Worm (Caenorhabditis elegans) whole organism, L2 larva: ENCODE results near the gene srg-40.
A peak's percentile ranks its signal among the peaks of the same experiment; 100 is the strongest.

Experiments
- C34F6.9 ChIP-seq: fragments of 150-350 bp; optimal IDR thresholded peaks from 2 replicates; lab custom pipeline; 2014; ENCODE audit warnings: missing biosample characterization, missing genetic modification characterization
- F13H6.1 ChIP-seq: sonication (generic microtip); optimal IDR thresholded peaks from 2 replicates; lab custom pipeline; 2016; ENCODE audit warnings: missing genetic modification characterization, missing compliant biosample characterization
- R02D3.7 ChIP-seq: fragments of 150-350 bp; optimal IDR thresholded peaks from 2 replicates; lab custom pipeline; 2014; ENCODE audit warnings: missing biosample characterization, missing genetic modification characterization
- Y55F3AM.14 ChIP-seq: fragments of 200-800 bp; sonication (Bioruptor generic); optimal IDR thresholded peaks from 2 replicates; lab custom pipeline; 2018; ENCODE audit warnings: mild to moderate bottlenecking, missing genetic modification characterization, missing compliant biosample characterization
- ZK546.5 ChIP-seq: sonication (generic microtip); optimal IDR thresholded peaks from 2 replicates; lab custom pipeline; 2017; ENCODE audit warnings: missing biosample characterization, missing genetic modification characterization
- aly-2 ChIP-seq: fragments of 150-350 bp; optimal IDR thresholded peaks from 2 replicates; lab custom pipeline; 2014; ENCODE audit warnings: missing biosample characterization, missing genetic modification characterization
- ama-1 ChIP-seq: fragments of 150-350 bp; optimal IDR thresholded peaks from 2 replicates; lab custom pipeline; 2018; ENCODE audit warnings: inconsistent platforms
- blmp-1 ChIP-seq: sonication (generic microtip); optimal IDR thresholded peaks from 2 replicates; lab custom pipeline; 2017; ENCODE audit warnings: missing genetic modification characterization, mild to moderate bottlenecking, missing compliant biosample characterization, antibody characterized with exemption, moderate library complexity; ENCODE audit not compliant: insufficient read depth
- ceh-16 ChIP-seq: fragments of 150-350 bp; optimal IDR thresholded peaks from 2 replicates; lab custom pipeline; 2014; ENCODE audit warnings: missing biosample characterization, missing genetic modification characterization
- crh-2 ChIP-seq: sonication (generic microtip); optimal IDR thresholded peaks from 2 replicates; lab custom pipeline; 2017; ENCODE audit warnings: missing biosample characterization, missing genetic modification characterization
- dmd-4 ChIP-seq: sonication (generic microtip); optimal IDR thresholded peaks from 2 replicates; lab custom pipeline; 2017; ENCODE audit warnings: missing biosample characterization, missing genetic modification characterization
- egl-27 ChIP-seq: sonication (generic microtip); optimal IDR thresholded peaks from 3 replicates; lab custom pipeline; 2017; ENCODE audit warnings: missing biosample characterization, missing genetic modification reagents, missing genetic modification characterization
- elt-1 ChIP-seq: fragments of 150-350 bp; optimal IDR thresholded peaks from 2 replicates; lab custom pipeline; 2014; ENCODE audit warnings: missing biosample characterization, missing genetic modification characterization
- elt-3 ChIP-seq: sonication (generic microtip); optimal IDR thresholded peaks from 2 replicates; lab custom pipeline; 2017; ENCODE audit warnings: missing biosample characterization, missing genetic modification characterization
- fos-1 ChIP-seq: fragments of 150-350 bp; optimal IDR thresholded peaks from 2 replicates; lab custom pipeline; 2014; ENCODE audit warnings: missing biosample characterization, missing genetic modification characterization
- lin-11 ChIP-seq: fragments of 150-350 bp; sonication (generic microtip); optimal IDR thresholded peaks from 2 replicates; lab custom pipeline; 2014; ENCODE audit warnings: missing biosample characterization, missing genetic modification characterization, inconsistent platforms, mixed read lengths
- lin-39 ChIP-seq: fragments of 150-350 bp; optimal IDR thresholded peaks from 2 replicates; lab custom pipeline; 2014; ENCODE audit warnings: missing biosample characterization, missing genetic modification reagents, missing genetic modification characterization
- lsy-2 ChIP-seq, 2 experiments: fragments of 150-350 bp in 1 of 2; sonication (generic microtip) in 1 of 2; optimal IDR thresholded peaks; 2 replicates each; lab custom pipeline; 2014 to 2017; ENCODE audit warnings: missing biosample characterization in 2 of 2, missing genetic modification characterization in 2 of 2
- mab-5 ChIP-seq: fragments of 150-350 bp; optimal IDR thresholded peaks from 2 replicates; lab custom pipeline; 2014; ENCODE audit warnings: missing biosample characterization, missing genetic modification characterization
- mdl-1 ChIP-seq, 2 experiments: fragments of 150-350 bp in 1 of 2; sonication (generic microtip) in 1 of 2; optimal IDR thresholded peaks; 2 replicates each; lab custom pipeline; 2017; ENCODE audit warnings: missing biosample characterization in 2 of 2, missing genetic modification characterization in 2 of 2
- nhr-10 ChIP-seq: sonication (generic microtip); optimal IDR thresholded peaks from 2 replicates; lab custom pipeline; 2017; ENCODE audit warnings: missing biosample characterization, missing genetic modification characterization
- nhr-11 ChIP-seq: fragments of 150-350 bp; optimal IDR thresholded peaks from 2 replicates; lab custom pipeline; 2014; ENCODE audit warnings: missing biosample characterization, missing genetic modification characterization
- nhr-12 ChIP-seq: fragments of 150-350 bp; optimal IDR thresholded peaks from 2 replicates; lab custom pipeline; 2014; ENCODE audit warnings: missing biosample characterization, missing genetic modification characterization
- nhr-129 ChIP-seq: fragments of 150-350 bp; optimal IDR thresholded peaks from 2 replicates; lab custom pipeline; 2014; ENCODE audit warnings: missing biosample characterization, missing genetic modification characterization
- nhr-21 ChIP-seq: fragments of 150-350 bp; optimal IDR thresholded peaks from 2 replicates; lab custom pipeline; 2014; ENCODE audit warnings: missing biosample characterization, missing genetic modification characterization
- nhr-23 ChIP-seq: fragments of 150-350 bp; optimal IDR thresholded peaks from 2 replicates; lab custom pipeline; 2014; ENCODE audit warnings: missing biosample characterization, missing genetic modification reagents, missing genetic modification characterization
- nhr-237 ChIP-seq: fragments of 150-350 bp; optimal IDR thresholded peaks from 2 replicates; lab custom pipeline; 2014; ENCODE audit warnings: missing biosample characterization, missing genetic modification characterization
- nhr-25 ChIP-seq: fragments of 150-350 bp; sonication (generic microtip); optimal IDR thresholded peaks from 3 replicates; lab custom pipeline; 2014; ENCODE audit warnings: missing biosample characterization, missing genetic modification characterization
- nhr-6 ChIP-seq: fragments of 150-350 bp; optimal IDR thresholded peaks from 2 replicates; lab custom pipeline; 2014; ENCODE audit warnings: missing biosample characterization, missing genetic modification characterization
- nhr-77 ChIP-seq: fragments of 150-350 bp; optimal IDR thresholded peaks from 2 replicates; lab custom pipeline; 2014; ENCODE audit warnings: missing biosample characterization, missing genetic modification characterization
- peb-1 ChIP-seq: fragments of 150-350 bp; optimal IDR thresholded peaks from 2 replicates; lab custom pipeline; 2014; ENCODE audit warnings: missing biosample characterization, missing genetic modification characterization
- sem-4 ChIP-seq: fragments of 150-350 bp; optimal IDR thresholded peaks from 2 replicates; lab custom pipeline; 2014; ENCODE audit warnings: missing biosample characterization, missing genetic modification reagents, missing genetic modification characterization
- skn-1 ChIP-seq: sonication (generic microtip); optimal IDR thresholded peaks from 2 replicates; lab custom pipeline; 2017; ENCODE audit warnings: missing biosample characterization, missing genetic modification characterization
- sma-3 ChIP-seq: sonication (generic microtip); optimal IDR thresholded peaks from 2 replicates; lab custom pipeline; 2016; ENCODE audit warnings: missing genetic modification reagents, missing genetic modification characterization, missing compliant biosample characterization
- sma-9 ChIP-seq, 2 experiments: fragments of 150-350 bp in 1 of 2; sonication (generic microtip) in 1 of 2; optimal IDR thresholded peaks; 2 replicates each; lab custom pipeline; 2014 to 2016; ENCODE audit warnings: missing genetic modification characterization in 2 of 2, mild to moderate bottlenecking in 1 of 2, missing biosample characterization in 1 of 2, missing compliant biosample characterization in 1 of 2, missing genetic modification reagents in 1 of 2, moderate library complexity in 1 of 2
- snpc-4 ChIP-seq: fragments of 150-350 bp; optimal IDR thresholded peaks from 2 replicates; lab custom pipeline; 2014; ENCODE audit warnings: missing biosample characterization, missing genetic modification characterization
- unc-39 ChIP-seq: fragments of 150-350 bp; optimal IDR thresholded peaks from 2 replicates; lab custom pipeline; 2014; ENCODE audit warnings: missing biosample characterization, missing genetic modification characterization
- unc-55 ChIP-seq: fragments of 150-350 bp; sonication (generic microtip); optimal IDR thresholded peaks from 3 replicates; lab custom pipeline; 2014; ENCODE audit warnings: missing biosample characterization, missing genetic modification reagents, missing genetic modification characterization
- unc-62 ChIP-seq: fragments of 150-350 bp; optimal IDR thresholded peaks from 2 replicates; lab custom pipeline; 2014; ENCODE audit warnings: missing biosample characterization, missing genetic modification reagents, missing genetic modification characterization
- zag-1 ChIP-seq: fragments of 150-350 bp; optimal IDR thresholded peaks from 2 replicates; lab custom pipeline; 2014; ENCODE audit warnings: missing biosample characterization, missing genetic modification characterization
- ztf-11 ChIP-seq: sonication (generic microtip); optimal IDR thresholded peaks from 2 replicates; lab custom pipeline; 2017; ENCODE audit warnings: missing biosample characterization, missing genetic modification characterization
- ztf-4 ChIP-seq: fragments of 150-350 bp; optimal IDR thresholded peaks from 2 replicates; lab custom pipeline; 2014; ENCODE audit warnings: missing biosample characterization, missing genetic modification characterization

Gene srg-40

DNA sequence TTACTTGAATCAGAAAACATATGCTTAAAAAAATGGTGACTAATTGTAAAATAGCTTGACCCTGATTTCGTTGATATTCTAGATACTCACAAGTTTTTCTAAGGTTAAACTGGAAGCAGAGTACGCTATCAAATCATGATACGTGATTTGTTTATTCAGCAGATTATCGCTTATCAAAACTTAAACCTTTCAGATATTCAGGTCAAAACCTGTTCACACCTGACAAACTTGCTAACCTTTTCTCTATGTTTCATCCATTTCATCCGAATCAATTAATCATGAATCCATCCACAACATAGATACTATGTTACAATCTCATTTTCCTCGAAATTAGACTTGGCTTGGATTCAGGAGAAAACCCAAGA lies 16.6 kb downstream of the srg-40 start (continued):
- TF ChIP-seq dmd-4 (tag; lab: Kevin White, UChicago) = no peak
- TF ChIP-seq, all 48 proteins: peak for 4

DNA sequence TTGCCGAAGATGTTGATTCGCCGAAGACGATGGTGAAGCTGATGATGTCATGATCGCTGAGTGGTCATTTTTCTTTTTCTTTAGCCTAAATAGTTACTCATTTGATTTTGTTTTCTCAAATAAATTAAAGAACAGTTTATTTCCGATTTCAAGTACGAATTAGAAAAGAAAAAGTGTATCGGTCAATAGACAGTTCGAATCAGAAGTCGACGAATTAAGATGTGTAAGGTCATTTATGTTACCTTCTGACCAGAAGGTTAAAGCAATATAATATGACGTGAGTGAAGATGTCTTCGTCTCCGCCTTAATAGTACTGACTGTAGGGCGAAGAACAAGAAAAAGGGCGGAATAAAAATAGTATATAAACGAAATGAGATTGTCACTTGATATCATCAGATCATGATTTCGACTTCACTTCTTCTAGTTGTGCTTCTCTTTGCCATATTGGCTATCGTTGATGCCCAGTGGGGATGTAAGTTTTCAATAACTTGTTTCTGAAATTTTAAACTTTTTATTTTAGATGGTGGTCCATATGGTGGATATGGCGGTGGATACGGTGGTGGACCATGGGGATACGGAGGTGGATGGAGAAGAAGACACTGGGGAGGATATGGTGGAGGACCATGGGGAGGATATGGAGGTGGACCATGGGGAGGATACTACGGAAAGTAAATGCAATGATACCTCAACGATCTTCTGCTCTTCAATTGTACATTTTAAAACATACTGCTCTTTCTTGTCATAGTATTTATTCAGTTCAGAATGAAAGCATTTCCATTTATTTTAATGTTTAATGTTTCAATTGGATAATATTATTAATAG lies 17.2 kb downstream of the srg-40 start, which contains the start of the genes T19C4.24 and nlp-33:
Gene T19C4.24, minus strand, starts transcription at position 51 of the 822 bp plus-strand sequence.
Gene nlp-33, plus strand, starts transcription at position 389 of the 822 bp plus-strand sequence.
- TF ChIP-seq ztf-11 (tag; lab: Kevin White, UChicago) (no peak), nhr-25 (peak; percentile 87), blmp-1 (peak; percentile 28), sma-3 (GFP tag; lab: Kevin White, UChicago) (peak; percentile 72), ceh-16 (tag; lab: Kevin White, UChicago) (no peak), nhr-129 (tag; lab: Kevin White, UChicago) (no peak), crh-2 (peak; percentile 4), sma-9 (GFP tag; optimal IDR thresholded peaks at IDR 0.05; lab: Kevin White, UChicago) (peak; percentile 37), sma-9 (tag; optimal IDR thresholded peaks at IDR 0.05; lab: Kevin White, UChicago) (no peak), mdl-1 (tag; optimal IDR thresholded peaks at IDR 0.05; lab: Kevin White, UChicago) (no peak), ama-1 (lab: Kevin White, UChicago) (peak; percentile 94)

DNA sequence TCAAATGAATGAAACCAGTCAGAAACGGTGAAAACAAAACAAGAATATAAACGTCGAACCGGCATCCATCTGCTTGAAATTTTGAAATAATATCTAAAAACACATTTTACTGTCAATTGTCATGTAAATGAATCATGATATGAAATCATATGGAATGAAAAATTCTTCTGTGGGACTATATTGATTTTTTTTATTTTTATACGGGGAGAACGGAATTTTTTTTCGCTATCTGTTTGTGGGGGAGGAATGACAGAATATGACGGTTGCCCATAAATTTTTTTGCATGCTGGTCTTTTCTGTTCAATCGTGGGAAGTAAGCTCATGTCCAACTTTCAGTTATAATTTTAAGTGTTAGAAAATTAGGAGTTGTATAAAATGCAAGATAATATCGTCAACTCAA lies 19.7 kb downstream of the srg-40 start, which contains the start of gene C06H2.7:
Gene C06H2.7, minus strand, starts transcription at position 101 of the 400 bp plus-strand sequence.
- TF ChIP-seq blmp-1 (no peak), ceh-16 (tag; lab: Kevin White, UChicago) (no peak), nhr-12 (tag; lab: Kevin White, UChicago) (no peak), unc-39 (no peak), elt-3 (tag; lab: Kevin White, UChicago) (no peak), aly-2 (no peak), dmd-4 (tag; lab: Kevin White, UChicago) (no peak), Y55F3AM.14 (GFP tag; lab: Kevin White, UChicago) (no peak), R02D3.7 (tag; lab: Kevin White, UChicago) (no peak), nhr-11 (tag; lab: Kevin White, UChicago) (no peak), nhr-21 (no peak), fos-1 (tag; lab: Kevin White, UChicago) (no peak)

DNA sequence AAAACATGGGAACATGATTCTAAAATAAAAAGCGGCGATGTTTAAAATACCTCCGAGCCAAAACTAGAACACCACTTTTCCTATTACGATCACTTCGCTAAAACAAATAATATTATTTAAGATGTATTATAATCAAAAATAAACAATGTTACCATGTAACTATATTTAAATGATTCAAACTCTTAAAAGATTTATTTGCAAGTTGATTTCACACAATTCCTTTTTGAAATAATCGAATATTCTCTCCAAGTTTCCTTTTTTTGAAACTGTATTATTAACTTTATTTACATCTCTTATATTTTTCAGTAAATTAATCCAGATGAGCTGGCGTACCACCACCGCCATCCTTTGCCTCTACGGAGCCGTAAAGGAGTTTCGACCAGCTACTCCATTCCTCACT lies 23.2 kb downstream of the srg-40 start, which contains the start of gene folt-1:
Gene folt-1, plus strand, starts transcription at position 301 of the 400 bp plus-strand sequence.
- no peak for TF ChIP-seq nhr-21

DNA sequence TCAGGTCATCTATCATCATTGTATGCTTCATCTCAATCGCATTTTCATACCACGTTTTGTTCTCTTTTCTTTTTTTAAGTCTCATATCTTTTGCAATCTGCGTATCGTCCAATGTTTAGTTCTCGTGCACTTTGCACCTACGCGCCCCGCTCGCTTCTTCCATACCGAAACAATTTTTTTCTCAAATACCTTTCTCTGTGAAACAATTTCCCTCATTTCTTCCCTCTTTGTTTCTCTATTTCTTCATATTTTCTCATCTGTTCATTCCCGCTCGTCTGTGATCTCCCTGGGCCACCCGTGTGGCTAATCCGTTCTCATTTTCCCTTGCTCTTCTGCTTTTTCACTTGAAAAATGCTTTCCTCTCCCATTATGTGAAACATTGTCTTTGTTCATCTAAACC lies 24.0 kb downstream of the srg-40 start:
- TF ChIP-seq mab-5 (tag; lab: Kevin White, UChicago) (no peak), nhr-21 (no peak), nhr-6 (tag; lab: Kevin White, UChicago) (no peak), peb-1 (tag; lab: Kevin White, UChicago) (no peak), nhr-10 (tag; lab: Kevin White, UChicago) (no peak), nhr-129 (tag; lab: Kevin White, UChicago) (peak; percentile 65), C34F6.9 (tag; lab: Kevin White, UChicago) (peak; percentile 4), egl-27 (tag; lab: Kevin White, UChicago) (no peak), nhr-237 (tag; lab: Kevin White, UChicago) (no peak), F13H6.1 (tag; lab: Kevin White, UChicago) (peak; percentile 53), aly-2 (no peak), sma-9 (GFP tag; optimal IDR thresholded peaks at IDR 0.05; lab: Kevin White, UChicago) (peak; percentile 66), sma-9 (tag; optimal IDR thresholded peaks at IDR 0.05; lab: Kevin White, UChicago) (no peak), ceh-16 (tag; lab: Kevin White, UChicago) (no peak), unc-39 (no peak), sma-3 (GFP tag; lab: Kevin White, UChicago) (no peak), lin-11 (tag; lab: Kevin White, UChicago) (no peak), ZK546.5 (tag; lab: Kevin White, UChicago) (no peak), R02D3.7 (tag; lab: Kevin White, UChicago) (no peak), unc-62 (GFP tag; lab: Kevin White, UChicago) (no peak), nhr-25 (no peak), elt-1 (no peak), ztf-11 (tag; lab: Kevin White, UChicago) (no peak), sem-4 (no peak), Y55F3AM.14 (GFP tag; lab: Kevin White, UChicago) (no peak), ztf-4 (tag; lab: Kevin White, UChicago) (no peak), snpc-4 (tag; lab: Kevin White, UChicago) (no peak), skn-1 (tag; lab: Kevin White, UChicago) (no peak), nhr-23 (tag; lab: Kevin White, UChicago) (no peak), nhr-77 (tag; lab: Kevin White, UChicago) (no peak), lin-39 (tag; lab: Kevin White, UChicago) (no peak), lsy-2 (tag; optimal IDR thresholded peaks at IDR 0.05; lab: Kevin White, UChicago) (peak in 1 of 2 experiments; percentile 27), fos-1 (tag; lab: Kevin White, UChicago) (peak; percentile 37), blmp-1 (no peak), zag-1 (tag; lab: Kevin White, UChicago) (no peak), unc-55 (GFP tag; lab: Kevin White, UChicago) (peak; percentile 38)
